Worm (Caenorhabditis elegans) whole organism, late embryonic: ENCODE results near the gene M163.11.

Experiments
- C08G9.2 ChIP-seq: sonication (generic microtip); optimal IDR thresholded peaks from 2 replicates; lab custom pipeline; 2016; ENCODE audit warnings: mild to moderate bottlenecking, missing genetic modification characterization, moderate library complexity, missing compliant biosample characterization
- hlh-30 ChIP-seq: sonication (generic microtip); optimal IDR thresholded peaks from 2 replicates; lab custom pipeline; 2017; ENCODE audit warnings: antibody characterized with exemption, missing genetic modification characterization, missing compliant biosample characterization; ENCODE audit not compliant: insufficient read depth
- nhr-232 ChIP-seq: sonication (generic microtip); optimal IDR thresholded peaks from 2 replicates; lab custom pipeline; 2016; ENCODE audit warnings: missing genetic modification characterization, missing compliant biosample characterization
- pha-4 ChIP-seq: fragments of 150-350 bp; optimal IDR thresholded peaks from 2 replicates; lab custom pipeline; 2018; ENCODE audit warnings: missing biosample characterization, missing genetic modification reagents, missing genetic modification characterization

- TF ChIP-seq C08G9.2 (tag; lab: Kevin White, UChicago) (no peak), pha-4 (no peak), nhr-232 (tag; lab: Kevin White, UChicago) (no peak), hlh-30 (tag; lab: Kevin White, UChicago) (peak; percentile 44)
Measured at ce11 chrX:14502116-14502587, 23.0 kb downstream of the M163.11 start.
